Worm (Caenorhabditis elegans) whole organism, L3 larva: ENCODE measurements around the gene W09G12.8.

ENCODE experiments used
- aly-2 ChIP-seq: fragments of 150-350 bp; optimal IDR thresholded peaks from 2 replicates; lab custom pipeline; 2014; ENCODE audit warnings: missing biosample characterization, missing genetic modification characterization
- ceh-28 ChIP-seq: fragments of 150-350 bp; optimal IDR thresholded peaks from 2 replicates; lab custom pipeline; 2014; ENCODE audit warnings: missing biosample characterization, missing genetic modification reagents, missing genetic modification characterization
- ceh-82 ChIP-seq: fragments of 150-350 bp; optimal IDR thresholded peaks from 2 replicates; lab custom pipeline; 2014; ENCODE audit warnings: missing biosample characterization, missing genetic modification characterization
- daf-12 ChIP-seq: fragments of 150-350 bp; optimal IDR thresholded peaks from 2 replicates; lab custom pipeline; 2014; ENCODE audit warnings: missing biosample characterization, missing genetic modification reagents, missing genetic modification characterization
- egl-5 ChIP-seq: fragments of 150-350 bp; optimal IDR thresholded peaks from 2 replicates; lab custom pipeline; 2017; ENCODE audit warnings: missing biosample characterization, missing genetic modification reagents, missing genetic modification characterization, inconsistent platforms
- elt-1 ChIP-seq: fragments of 150-350 bp; optimal IDR thresholded peaks from 2 replicates; lab custom pipeline; 2014; ENCODE audit warnings: missing biosample characterization, missing genetic modification characterization
- elt-2 ChIP-seq: sonication (generic microtip); optimal IDR thresholded peaks from 2 replicates; lab custom pipeline; 2016; ENCODE audit warnings: missing genetic modification reagents, mild to moderate bottlenecking, missing genetic modification characterization, missing compliant biosample characterization
- elt-3 ChIP-seq, 3 experiments: fragments of 150-350 bp in 1 of 3; sonication (generic microtip) in 2 of 3; optimal IDR thresholded peaks; 2 replicates in 2 of 3; 4 replicates in 1 of 3; lab custom pipeline; 2014 to 2017; ENCODE audit warnings: missing biosample characterization in 3 of 3, missing genetic modification characterization in 3 of 3
- eor-1 ChIP-seq, 2 experiments: fragments of 150-350 bp; optimal IDR thresholded peaks; 2 replicates each; lab custom pipeline; 2014 to 2018; ENCODE audit warnings: missing biosample characterization in 2 of 2, missing genetic modification characterization in 2 of 2
- fkh-10 ChIP-seq: sonication (generic microtip); optimal IDR thresholded peaks from 2 replicates; lab custom pipeline; 2017; ENCODE audit warnings: missing biosample characterization, missing genetic modification reagents, missing genetic modification characterization
- fos-1 ChIP-seq: fragments of 150-350 bp; optimal IDR thresholded peaks from 2 replicates; lab custom pipeline; 2014; ENCODE audit warnings: missing biosample characterization, missing genetic modification characterization
- hmg-11 ChIP-seq: sonication (generic microtip); optimal IDR thresholded peaks from 2 replicates; lab custom pipeline; 2016; ENCODE audit warnings: missing genetic modification characterization, missing compliant biosample characterization
- jun-1 ChIP-seq: fragments of 150-350 bp; optimal IDR thresholded peaks from 2 replicates; lab custom pipeline; 2014; ENCODE audit warnings: missing biosample characterization, missing genetic modification reagents, missing genetic modification characterization
- lin-15B ChIP-seq: fragments of 150-350 bp; optimal IDR thresholded peaks from 2 replicates; lab custom pipeline; 2014; ENCODE audit warnings: missing biosample characterization, missing genetic modification characterization
- lsy-12 ChIP-seq: sonication (generic microtip); optimal IDR thresholded peaks from 2 replicates; lab custom pipeline; 2016; ENCODE audit warnings: mild to moderate bottlenecking, missing genetic modification characterization, missing compliant biosample characterization
- mdl-1 ChIP-seq: fragments of 150-350 bp; optimal IDR thresholded peaks from 2 replicates; lab custom pipeline; 2014; ENCODE audit warnings: missing biosample characterization, missing genetic modification characterization
- nfya-1 ChIP-seq: sonication (generic microtip); optimal IDR thresholded peaks from 2 replicates; lab custom pipeline; 2017; ENCODE audit warnings: missing genetic modification characterization, mild to moderate bottlenecking, missing compliant biosample characterization, antibody characterized with exemption, moderate library complexity; ENCODE audit not compliant: insufficient read depth
- nhr-11 ChIP-seq: fragments of 150-350 bp; optimal IDR thresholded peaks from 2 replicates; lab custom pipeline; 2014; ENCODE audit warnings: missing biosample characterization, missing genetic modification characterization
- nhr-237 ChIP-seq: fragments of 150-350 bp; optimal IDR thresholded peaks from 2 replicates; lab custom pipeline; 2014; ENCODE audit warnings: missing biosample characterization, missing genetic modification characterization
- nhr-25 ChIP-seq: sonication (generic microtip); optimal IDR thresholded peaks from 2 replicates; lab custom pipeline; 2017; ENCODE audit warnings: missing biosample characterization, missing genetic modification characterization
- nhr-28 ChIP-seq: fragments of 150-350 bp; optimal IDR thresholded peaks from 2 replicates; lab custom pipeline; 2014; ENCODE audit warnings: missing biosample characterization, missing genetic modification characterization
- nhr-43 ChIP-seq: sonication (generic microtip); optimal IDR thresholded peaks from 2 replicates; lab custom pipeline; 2016; ENCODE audit warnings: mild to moderate bottlenecking, missing genetic modification characterization, missing compliant biosample characterization; ENCODE audit not compliant: poor library complexity, severe bottlenecking
- nhr-76 ChIP-seq: fragments of 150-350 bp; sonication (generic microtip); optimal IDR thresholded peaks from 5 replicates; lab custom pipeline; 2014; ENCODE audit warnings: missing biosample characterization, missing genetic modification characterization
- pha-4 ChIP-seq: fragments of 150-350 bp; optimal IDR thresholded peaks from 2 replicates; lab custom pipeline; 2014; ENCODE audit warnings: missing biosample characterization, missing genetic modification reagents, missing genetic modification characterization
- pqm-1 ChIP-seq: fragments of 150-350 bp; optimal IDR thresholded peaks from 2 replicates; lab custom pipeline; 2017; ENCODE audit warnings: missing biosample characterization, missing genetic modification characterization, inconsistent platforms
- sea-2 ChIP-seq: fragments of 150-350 bp; sonication (generic microtip); optimal IDR thresholded peaks from 4 replicates; lab custom pipeline; 2014; ENCODE audit warnings: missing biosample characterization, missing genetic modification reagents, missing genetic modification characterization
- skn-1 ChIP-seq: fragments of 150-350 bp; optimal IDR thresholded peaks from 2 replicates; lab custom pipeline; 2014; ENCODE audit warnings: missing biosample characterization, missing genetic modification characterization
- snpc-4 ChIP-seq: fragments of 150-350 bp; optimal IDR thresholded peaks from 2 replicates; lab custom pipeline; 2014; ENCODE audit warnings: missing biosample characterization, missing genetic modification characterization
- tbx-2 ChIP-seq: sonication (generic microtip); optimal IDR thresholded peaks from 2 replicates; lab custom pipeline; 2016; ENCODE audit warnings: mild to moderate bottlenecking, missing genetic modification characterization, missing compliant biosample characterization
- unc-39 ChIP-seq: sonication (generic microtip); optimal IDR thresholded peaks from 4 replicates; lab custom pipeline; 2017; ENCODE audit warnings: missing biosample characterization, missing genetic modification characterization
- unc-62 ChIP-seq: fragments of 150-350 bp; sonication (generic microtip); optimal IDR thresholded peaks from 4 replicates; lab custom pipeline; 2014; ENCODE audit warnings: missing biosample characterization, missing genetic modification reagents, missing genetic modification characterization
- ztf-11 ChIP-seq: fragments of 150-350 bp; optimal IDR thresholded peaks from 2 replicates; lab custom pipeline; 2014; ENCODE audit warnings: missing biosample characterization, missing genetic modification characterization

The W09G12.8 gene

ce11 chrIV:1228675-1229130, 2.7 kb downstream of the W09G12.8 start, which contains the start of gene W09G12.7:
TSS of gene W09G12.7 (plus strand) at chrIV:1229080.
- TF ChIP-seq jun-1 (peak; percentile 27), pqm-1 (tag; lab: Kevin White, UChicago) (peak; percentile 54), skn-1 (tag; lab: Kevin White, UChicago) (no peak), pha-4 (tag; lab: Kevin White, UChicago) (peak; percentile 18), mdl-1 (no peak), elt-2 (tag; lab: Kevin White, UChicago) (peak; percentile 91)

ce11 chrIV:1231589-1231988, 5.6 kb downstream of the W09G12.8 start, which contains the start of gene W09G12.6:
TSS of gene W09G12.6 (plus strand) at chrIV:1231889.
- TF ChIP-seq fkh-10 (GFP tag; lab: Kevin White, UChicago) (no peak), nfya-1 (tag; lab: Kevin White, UChicago) (no peak), nhr-11 (tag; lab: Kevin White, UChicago) (no peak), eor-1 (tag; optimal IDR thresholded peaks at IDR 0.05; lab: Kevin White, UChicago) (no peak), unc-39 (tag; lab: Kevin White, UChicago) (no peak), sea-2 (no peak), snpc-4 (tag; lab: Kevin White, UChicago) (no peak), elt-3 (tag; optimal IDR thresholded peaks at IDR 0.05; lab: Kevin White, UChicago) (no peak)

- no peak for TF ChIP-seq lin-15B (tag; lab: Kevin White, UChicago)
- no peak for TF ChIP-seq nhr-28
- no peak for TF ChIP-seq fos-1 (tag; lab: Kevin White, UChicago)
- no peak for TF ChIP-seq tbx-2
- no peak for TF ChIP-seq lsy-12 (tag; lab: Kevin White, UChicago)
- no peak for TF ChIP-seq pqm-1 (tag; lab: Kevin White, UChicago)
- no peak for TF ChIP-seq nhr-25 (tag; lab: Kevin White, UChicago)
- TF ChIP-seq nhr-43 (tag; lab: Kevin White, UChicago), result no peak
- TF ChIP-seq unc-39 (tag; lab: Kevin White, UChicago), result no peak
- no peak for TF ChIP-seq nhr-11 (tag; lab: Kevin White, UChicago)
- no peak for TF ChIP-seq aly-2
- no peak for TF ChIP-seq elt-1 (tag; lab: Kevin White, UChicago)
- no peak for TF ChIP-seq elt-3 (tag; optimal IDR thresholded peaks at IDR 0.05; lab: Kevin White, UChicago)
- TF ChIP-seq unc-62 (GFP tag; lab: Kevin White, UChicago), result no peak
Observed at ce11 chrIV:1232419-1233145, 6.6 kb downstream of the W09G12.8 start.

- TF ChIP-seq ceh-28 (tag; lab: Kevin White, UChicago) (peak; percentile 70), lin-15B (tag; lab: Kevin White, UChicago) (no peak)
Observed at ce11 chrIV:1234780-1235179, 8.8 kb downstream of the W09G12.8 start.

- peak; percentile 81 for TF ChIP-seq ceh-28 (tag; lab: Kevin White, UChicago)
- TF ChIP-seq daf-12 (tag; lab: Kevin White, UChicago), result no peak
- TF ChIP-seq ztf-11 (tag; lab: Kevin White, UChicago), result no peak
Observed at ce11 chrIV:1235785-1236184, 9.8 kb downstream of the W09G12.8 start.

- TF ChIP-seq nhr-43 (tag; lab: Kevin White, UChicago), result no peak
- no peak for TF ChIP-seq unc-62 (GFP tag; lab: Kevin White, UChicago)
- TF ChIP-seq elt-1 (tag; lab: Kevin White, UChicago), result no peak
- TF ChIP-seq nhr-237 (tag; lab: Kevin White, UChicago), result no peak
- no peak for TF ChIP-seq unc-39 (tag; lab: Kevin White, UChicago)
- TF ChIP-seq ceh-82, result no peak
- no peak for TF ChIP-seq sea-2
- TF ChIP-seq elt-2 (tag; lab: Kevin White, UChicago), result no peak
- TF ChIP-seq hmg-11 (tag; lab: Kevin White, UChicago), result no peak
- no peak for TF ChIP-seq tbx-2
- TF ChIP-seq nhr-76 (tag; lab: Kevin White, UChicago), result no peak
- TF ChIP-seq nfya-1 (tag; lab: Kevin White, UChicago), result no peak
- no peak for TF ChIP-seq nhr-11 (tag; lab: Kevin White, UChicago)
- no peak for TF ChIP-seq ceh-28 (tag; lab: Kevin White, UChicago)
- TF ChIP-seq fkh-10 (GFP tag; lab: Kevin White, UChicago), result no peak
- no peak for TF ChIP-seq snpc-4 (tag; lab: Kevin White, UChicago)
- no peak for TF ChIP-seq egl-5 (tag; lab: Kevin White, UChicago)
Observed at ce11 chrIV:1238147-1238546, 12.2 kb downstream of the W09G12.8 start.
